Worm (Caenorhabditis elegans) whole organism, early embryonic: ENCODE results near the gene Y116A8C.25.

Experiments used
- B0310.2 ChIP-seq: sonication (generic microtip); optimal IDR thresholded peaks from 2 replicates; lab custom pipeline; 2016; ENCODE audit warnings: mild to moderate bottlenecking, missing genetic modification characterization, missing compliant biosample characterization
- F13C5.2 ChIP-seq: sonication (generic microtip); optimal IDR thresholded peaks from 2 replicates; lab custom pipeline; 2017; ENCODE audit warnings: mild to moderate bottlenecking, missing genetic modification characterization, inconsistent platforms, missing compliant biosample characterization
- aly-1 ChIP-seq: sonication (generic microtip); optimal IDR thresholded peaks from 2 replicates; lab custom pipeline; 2016; ENCODE audit warnings: missing genetic modification characterization, missing compliant biosample characterization
- ama-1 ChIP-seq: fragments of 150-350 bp; optimal IDR thresholded peaks from 2 replicates; lab custom pipeline; 2014
- ceh-13 ChIP-seq: fragments of 200-800 bp; sonication (Bioruptor generic); optimal IDR thresholded peaks from 2 replicates; lab custom pipeline; 2018; ENCODE audit warnings: mild to moderate bottlenecking, missing genetic modification characterization, missing compliant biosample characterization
- ceh-36 ChIP-seq: sonication (generic microtip); optimal IDR thresholded peaks from 2 replicates; lab custom pipeline; 2016; ENCODE audit warnings: missing genetic modification characterization, inconsistent platforms, missing compliant biosample characterization
- ets-7 ChIP-seq: sonication (generic microtip); optimal IDR thresholded peaks from 2 replicates; lab custom pipeline; 2016; ENCODE audit warnings: missing genotype, missing genetic modification characterization, missing compliant biosample characterization
- hmbx-1 ChIP-seq: sonication (generic microtip); optimal IDR thresholded peaks from 2 replicates; lab custom pipeline; 2016; ENCODE audit warnings: mild to moderate bottlenecking, missing genetic modification characterization, missing compliant biosample characterization
- hmg-4 ChIP-seq: fragments of 200-800 bp; sonication (Bioruptor generic); optimal IDR thresholded peaks from 2 replicates; lab custom pipeline; 2018; ENCODE audit warnings: mild to moderate bottlenecking, missing genetic modification characterization, missing compliant biosample characterization
- hnd-1 ChIP-seq: sonication (generic microtip); optimal IDR thresholded peaks from 2 replicates; lab custom pipeline; 2016; ENCODE audit warnings: missing genetic modification characterization, missing compliant biosample characterization
- pes-1 ChIP-seq: fragments of 200-800 bp; sonication (Bioruptor generic); IDR thresholded peaks from 2 replicates; pipeline ENCODE4 v1.3.6; 2022; ENCODE audit warnings: missing genetic modification reagents, missing genetic modification characterization, missing compliant biosample characterization
- tbx-11 ChIP-seq: fragments of 200-800 bp; sonication (Bioruptor generic); IDR thresholded peaks from 2 replicates; pipeline ENCODE4 v1.3.6; 2022; ENCODE audit warnings: missing genetic modification characterization, missing compliant biosample characterization
- tbx-37 ChIP-seq: fragments of 200-800 bp; sonication (Bioruptor generic); conservative IDR thresholded peaks from 2 replicates; pipeline ENCODE4 v1.3.6; 2022; ENCODE audit warnings: missing genetic modification reagents, missing genetic modification characterization, missing compliant biosample characterization

DNA sequence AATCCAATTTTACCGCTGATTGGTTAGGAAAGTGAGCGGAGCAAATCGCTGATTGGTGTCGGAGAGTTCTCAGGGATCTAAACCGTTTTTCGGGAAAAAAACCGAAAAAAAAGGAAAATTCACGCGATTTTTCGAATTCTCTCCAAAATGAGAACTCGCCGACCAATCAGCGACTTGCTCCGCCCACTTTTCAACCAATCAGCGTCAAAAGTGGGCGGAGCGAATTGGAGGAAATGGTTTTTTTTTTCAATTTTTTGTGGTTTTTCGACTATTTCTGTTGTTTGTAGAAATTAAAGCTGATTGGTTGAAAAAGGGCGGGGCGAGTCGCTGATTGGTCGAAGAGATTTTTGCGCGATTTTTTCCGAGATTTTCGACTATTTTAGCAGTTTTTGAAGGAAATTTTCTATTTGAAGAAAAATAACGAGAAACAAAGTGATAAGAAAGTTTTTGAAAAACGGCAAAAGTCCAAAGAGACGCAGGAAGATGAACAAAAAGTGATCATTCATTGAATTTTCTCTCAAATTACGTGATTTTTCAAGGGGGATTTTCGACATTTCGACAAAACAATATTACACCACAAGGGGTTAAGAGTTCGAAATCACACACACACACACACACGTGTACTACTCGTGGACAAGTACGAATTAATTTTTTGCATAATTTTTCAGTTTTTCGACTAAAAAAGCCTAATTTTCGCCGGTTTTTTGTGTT is 22.2 kb upstream of the Y116A8C.25 start:
- TF ChIP-seq hnd-1 (tag; lab: Kevin White, UChicago) (no peak), ets-7 (tag; lab: Kevin White, UChicago) (no peak), ama-1 (lab: Kevin White, UChicago) (no peak), tbx-11 (no peak), F13C5.2 (tag; lab: Kevin White, UChicago) (no peak), ceh-36 (tag; lab: Kevin White, UChicago) (no peak), pes-1 (GFP tag; lab: Robert Waterston, UW) (no peak), tbx-37 (GFP tag; lab: Robert Waterston, UW) (no peak), ceh-13 (GFP tag; lab: Kevin White, UChicago) (no peak), hmbx-1 (tag; lab: Kevin White, UChicago) (no peak), hmg-4 (GFP tag; lab: Kevin White, UChicago) (no peak), B0310.2 (tag; lab: Kevin White, UChicago) (no peak), aly-1 (tag; lab: Kevin White, UChicago) (no peak)
